Fruit fly (Drosophila melanogaster): ENCODE measurements around the gene CG5439.
A peak's percentile ranks its signal among the peaks of the same experiment; 100 is the strongest.

CG5439 gene

dm6 chr2L:13215640-13216129 lies 38.7 kb downstream of the CG5439 start (continued):
- 0 out of 2 replicates have a peak, but pooled peaks have one; percentile 25 for TF ChIP-seq H2.0 (GFP tag; IDR thresholded peaks at IDR 0.05)
- TF ChIP-seq CG18764 (GFP tag; optimal IDR thresholded peaks at IDR 0.05): peak; percentile 32
- TF ChIP-seq NFAT (GFP tag; IDR thresholded peaks at IDR 0.05): peak; percentile 55; the same call in 1 of the 2 replicates
- TF ChIP-seq CG8765 (GFP tag; IDR thresholded peaks at IDR 0.05): peak; percentile 46; the same call in 1 of the 2 replicates
- peak; percentile 49; the same call in 2 of the 4 replicates for TF ChIP-seq Gug (GFP tag; IDR thresholded peaks at IDR 0.05)
- TF ChIP-seq dati (GFP tag; IDR thresholded peaks at IDR 0.05): peak; percentile 31; the same call in 1 of the 2 replicates
- peak; percentile 54; the same call in 2 of the 3 replicates for TF ChIP-seq CG16813 (GFP tag; IDR thresholded peaks at IDR 0.05; ENCODE audit: partially characterized antibody)
- TF ChIP-seq tgo (GFP tag; IDR thresholded peaks at IDR 0.05): peak; percentile 47; the same call in 2 of the 3 replicates
- peak; percentile 80 for TF ChIP-seq slbo (GFP tag; IDR thresholded peaks at IDR 0.05)
- peak; percentile 2 for TF ChIP-seq pnt (GFP tag; optimal IDR thresholded peaks at IDR 0.05)
- TF ChIP-seq slou (GFP tag; optimal IDR thresholded peaks at IDR 0.05): peak; percentile 26
- TF ChIP-seq CG1602 (GFP tag; optimal IDR thresholded peaks at IDR 0.05): peak; percentile 6
- TF ChIP-seq cwo (GFP tag; optimal IDR thresholded peaks at IDR 0.05): peak; percentile 52
- 0 out of 3 replicates have a peak, but pooled peaks have one; percentile 14 for TF ChIP-seq jigr1 (GFP tag; IDR thresholded peaks at IDR 0.05)
- TF ChIP-seq z (GFP tag; IDR thresholded peaks at IDR 0.05): peak; percentile 59; the same call in 2 of the 3 replicates
- peak; percentile 37 for TF ChIP-seq Nf-YC (tag; optimal IDR thresholded peaks at IDR 0.05)
- peak; percentile 39 for TF ChIP-seq B-H2 (GFP tag; optimal IDR thresholded peaks at IDR 0.05)
- TF ChIP-seq CG18476 (GFP tag; optimal IDR thresholded peaks at IDR 0.05): peak; percentile 69
- peak; percentile 34; the same call in 1 of the 2 replicates for TF ChIP-seq MBD-R2 (GFP tag; IDR thresholded peaks at IDR 0.05)
- peak; percentile 41 for TF ChIP-seq nom (GFP tag; optimal IDR thresholded peaks at IDR 0.05)
- TF ChIP-seq Asciz (GFP tag; optimal IDR thresholded peaks at IDR 0.05): peak; percentile 39

dm6 chr2L:13219281-13220092 lies 42.5 kb downstream of the CG5439 start, which contains the start of the genes CG9426 and mRF1:
Gene CG9426 (minus strand): TSS chr2L:13219923.
Gene mRF1 (plus strand): TSS chr2L:13219979.
- TF ChIP-seq CG14710 (tag; optimal IDR thresholded peaks at IDR 0.05): peak; percentile 58
- peak; percentile 18; the same call in 1 of the 3 replicates for TF ChIP-seq sr (GFP tag; IDR thresholded peaks at IDR 0.05)
- no peak for TF ChIP-seq sens-2 (GFP tag; IDR thresholded peaks at IDR 0.05)
- no peak for TF ChIP-seq Trl (optimal IDR thresholded peaks at IDR 0.05)
- peak; percentile 10 for TF ChIP-seq Trl (GFP tag; optimal IDR thresholded peaks at IDR 0.05)
- TF ChIP-seq Sry-δ (GFP tag; optimal IDR thresholded peaks at IDR 0.05): peak; percentile 96
- no peak for TF ChIP-seq bcd (GFP tag; optimal IDR thresholded peaks at IDR 0.05)
- no peak for TF ChIP-seq CG8944 (GFP tag; optimal IDR thresholded peaks at IDR 0.05)
- TF ChIP-seq CG34376 (GFP tag; optimal IDR thresholded peaks at IDR 0.05): peak; percentile 65
- no peak for TF ChIP-seq CG14965 (GFP tag; optimal IDR thresholded peaks at IDR 0.05; ENCODE audit: borderline replicate concordance)
- peak; percentile 63 for TF ChIP-seq Ets97D (GFP tag; optimal IDR thresholded peaks at IDR 0.05)
- no peak for TF ChIP-seq Blimp-1 (GFP tag; optimal IDR thresholded peaks at IDR 0.05)
- peak; percentile 63 for TF ChIP-seq CG12659 (GFP tag; optimal IDR thresholded peaks at IDR 0.05)
- peak; percentile 14 for TF ChIP-seq CG12744 (GFP tag; optimal IDR thresholded peaks at IDR 0.05)
- peak; percentile 31 for TF ChIP-seq p53 (GFP tag; optimal IDR thresholded peaks at IDR 0.05)
- peak; percentile 41; the same call in 1 of the 3 replicates for TF ChIP-seq CG17361 (GFP tag; IDR thresholded peaks at IDR 0.05)
- peak; percentile 15 for TF ChIP-seq CG18262 (tag; optimal IDR thresholded peaks at IDR 0.05)
- TF ChIP-seq CG14050 (GFP tag; IDR thresholded peaks at IDR 0.05): no peak
- TF ChIP-seq repo (GFP tag; optimal IDR thresholded peaks at IDR 0.05): no peak
- TF ChIP-seq exex (tag; optimal IDR thresholded peaks at IDR 0.05): no peak
- peak; percentile 97 for TF ChIP-seq CG42726 (GFP tag; IDR thresholded peaks at IDR 0.05; ENCODE audit: partially characterized antibody)
- TF ChIP-seq toy (GFP tag; IDR thresholded peaks at IDR 0.05): no peak
- peak; percentile 73 for TF ChIP-seq stwl (tag; optimal IDR thresholded peaks at IDR 0.05)
- TF ChIP-seq org-1 (GFP tag; optimal IDR thresholded peaks at IDR 0.05): no peak
- no peak for TF ChIP-seq CG1529 (GFP tag; optimal IDR thresholded peaks at IDR 0.05)
- TF ChIP-seq vvl (GFP tag; IDR thresholded peaks at IDR 0.05): peak; percentile 63
- TF ChIP-seq BtbVII (GFP tag; optimal IDR thresholded peaks at IDR 0.05): no peak
- peak; percentile 57 for TF ChIP-seq grn (GFP tag; optimal IDR thresholded peaks at IDR 0.05)
